Worm (Caenorhabditis elegans) whole organism, dauer: Measurements from ENCODE around the gene R11H6.5.

Experiments
- unc-62 ChIP-seq: sonication (generic microtip); optimal IDR thresholded peaks from 2 replicates; lab custom pipeline; 2017; ENCODE audit warnings: missing biosample characterization, missing genetic modification reagents, missing genetic modification characterization

The R11H6.5 gene

ce11 chrV:14633319-14633718 lies 21.3 kb upstream of the R11H6.5 start:
- TF ChIP-seq unc-62 (GFP tag; lab: Kevin White, UChicago), result no peak

- TF ChIP-seq unc-62 (GFP tag; lab: Kevin White, UChicago), result no peak
Measured at ce11 chrV:14631588-14631987, 19.6 kb upstream of the R11H6.5 start, which contains the start of gene F43D2.3. Gene F43D2.3, plus strand, starts transcription at chrV:14631888.

- no peak for TF ChIP-seq unc-62 (GFP tag; lab: Kevin White, UChicago)
Measured at ce11 chrV:14625662-14626061, 13.6 kb upstream of the R11H6.5 start.

- no peak for TF ChIP-seq unc-62 (GFP tag; lab: Kevin White, UChicago)
Measured at ce11 chrV:14620835-14621234, 8.8 kb upstream of the R11H6.5 start, which contains the start of gene hot-1. Gene hot-1, plus strand, starts transcription at chrV:14621135.

ce11 chrV:14620311-14620710 lies 8.3 kb upstream of the R11H6.5 start:
- TF ChIP-seq unc-62 (GFP tag; lab: Kevin White, UChicago), result no peak

- TF ChIP-seq unc-62 (GFP tag; lab: Kevin White, UChicago), result no peak
Measured at ce11 chrV:14617711-14618110, 5.7 kb upstream of the R11H6.5 start.

- no peak for TF ChIP-seq unc-62 (GFP tag; lab: Kevin White, UChicago)
Measured at ce11 chrV:14615671-14616070, 3.6 kb upstream of the R11H6.5 start.

ce11 chrV:14614454-14614853 lies 2.4 kb upstream of the R11H6.5 start:
- no peak for TF ChIP-seq unc-62 (GFP tag; lab: Kevin White, UChicago)

ce11 chrV:14610781-14611180 lies 1.2 kb downstream of the R11H6.5 start:
- TF ChIP-seq unc-62 (GFP tag; lab: Kevin White, UChicago), result no peak

- TF ChIP-seq unc-62 (GFP tag; lab: Kevin White, UChicago), result no peak
Measured at ce11 chrV:14609643-14610042, 2.4 kb downstream of the R11H6.5 start, which contains the start of gene R11H6.4. Gene R11H6.4, plus strand, starts transcription at chrV:14609943.

ce11 chrV:14603755-14604154 lies 8.3 kb downstream of the R11H6.5 start:
- TF ChIP-seq unc-62 (GFP tag; lab: Kevin White, UChicago), result no peak

ce11 chrV:14599972-14600371 lies 12.1 kb downstream of the R11H6.5 start, which contains the start of gene glb-22:
Gene glb-22, plus strand, starts transcription at chrV:14600272.
- TF ChIP-seq unc-62 (GFP tag; lab: Kevin White, UChicago), result no peak

- TF ChIP-seq unc-62 (GFP tag; lab: Kevin White, UChicago), result no peak
Measured at ce11 chrV:14597681-14598184, 14.3 kb downstream of the R11H6.5 start, which contains the start of gene R11H6.2. Gene R11H6.2, plus strand, starts transcription at chrV:14598006.

ce11 chrV:14597005-14597680 lies 14.9 kb downstream of the R11H6.5 start, which contains the start of gene pes-9:
Gene pes-9, minus strand, starts transcription at chrV:14597034.
- no peak for TF ChIP-seq unc-62 (GFP tag; lab: Kevin White, UChicago)

- TF ChIP-seq unc-62 (GFP tag; lab: Kevin White, UChicago), result no peak
Measured at ce11 chrV:14595984-14596383, 16.0 kb downstream of the R11H6.5 start.

ce11 chrV:14594943-14595342 lies 17.1 kb downstream of the R11H6.5 start:
- TF ChIP-seq unc-62 (GFP tag; lab: Kevin White, UChicago), result no peak

- TF ChIP-seq unc-62 (GFP tag; lab: Kevin White, UChicago), result no peak
Measured at ce11 chrV:14594103-14594502, 17.9 kb downstream of the R11H6.5 start.
